Fruit fly (Drosophila melanogaster): ENCODE data around the gene CG6168.

The CG6168 gene

DNA sequence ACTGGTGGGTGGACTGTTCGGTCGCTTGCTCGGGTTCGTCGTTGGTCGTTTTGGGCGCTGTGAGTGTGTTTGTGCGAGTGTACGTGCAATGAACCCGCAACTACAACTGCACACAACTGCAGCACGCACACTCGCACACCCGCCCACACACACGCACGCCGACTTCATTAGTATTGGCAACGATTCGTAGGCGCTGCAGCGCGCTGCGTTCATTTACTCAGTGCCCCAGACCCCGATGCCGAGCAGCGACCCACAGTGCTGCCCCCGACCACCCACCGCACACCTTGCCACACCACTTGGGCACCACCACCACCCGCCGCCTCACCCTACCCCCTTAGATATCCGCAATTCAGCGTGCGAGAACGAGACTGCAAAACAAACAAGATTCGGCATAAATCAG, 44.9 kb upstream of the CG6168 start (continued):
- peak; percentile 43 for TF ChIP-seq net (GFP tag; optimal IDR thresholded peaks at IDR 0.05)
- TF ChIP-seq Smox (GFP tag; optimal IDR thresholded peaks at IDR 0.05): no peak
- TF ChIP-seq CG31627 (GFP tag; optimal IDR thresholded peaks at IDR 0.05): no peak
- TF ChIP-seq CG34406 (GFP tag; optimal IDR thresholded peaks at IDR 0.05): no peak
- no peak for TF ChIP-seq cyc (GFP tag; optimal IDR thresholded peaks at IDR 0.05)
- no peak for TF ChIP-seq Sox14 (GFP tag; optimal IDR thresholded peaks at IDR 0.05)
- TF ChIP-seq ss (GFP tag; optimal IDR thresholded peaks at IDR 0.05): peak; percentile 67 to 82

DNA sequence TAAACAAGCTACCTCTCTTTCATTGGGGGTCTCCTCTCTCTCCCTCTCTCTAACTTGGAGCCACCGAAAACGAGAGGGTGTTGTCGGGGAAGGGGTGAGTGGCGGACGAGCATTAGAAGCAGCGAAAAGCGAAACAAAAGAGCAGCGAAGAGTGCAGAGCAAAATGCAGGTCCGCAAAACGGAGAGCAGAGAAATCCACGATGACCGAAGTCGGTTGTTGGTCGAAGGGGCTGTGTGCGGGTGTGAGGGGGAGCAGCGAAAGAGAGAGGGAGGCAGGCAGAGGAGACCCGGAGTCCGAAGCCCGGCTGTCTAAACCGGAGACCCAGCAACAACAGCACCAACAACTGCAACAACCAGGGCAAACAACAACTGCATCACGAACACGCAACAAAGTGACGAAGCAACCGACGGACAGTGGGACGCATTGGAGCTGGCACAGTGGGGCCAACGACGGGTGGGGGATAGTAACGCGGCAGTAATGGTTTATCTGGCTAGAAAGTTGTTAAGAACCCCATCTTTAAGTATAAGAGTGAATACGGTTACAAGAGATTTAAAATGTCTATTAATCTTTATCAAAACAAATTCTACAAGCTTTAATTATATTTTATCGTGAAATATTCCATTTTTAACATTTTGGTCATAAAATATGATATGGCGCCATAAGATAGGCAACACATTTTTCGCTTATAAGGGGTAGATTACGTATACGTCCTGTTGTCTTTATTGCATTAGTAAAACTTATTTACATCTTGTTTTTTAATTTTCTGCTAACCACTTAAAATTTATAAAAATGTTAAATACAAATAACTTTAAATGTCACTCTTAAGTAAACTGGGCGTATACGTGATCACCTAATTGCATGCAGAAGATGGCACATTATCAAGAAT, 44.2 kb upstream of the CG6168 start:
- TF ChIP-seq CG15336 (GFP tag; IDR thresholded peaks at IDR 0.05) (peak; percentile 48), acj6 (GFP tag; optimal IDR thresholded peaks at IDR 0.05) (peak; percentile 56), dac (GFP tag; optimal IDR thresholded peaks at IDR 0.05) (peak; percentile 9), fd85E (GFP tag; optimal IDR thresholded peaks at IDR 0.05) (no peak), Sox102F (GFP tag; optimal IDR thresholded peaks at IDR 0.05) (no peak), fd59A (GFP tag; optimal IDR thresholded peaks at IDR 0.05) (peak; percentile 35), Smox (GFP tag; optimal IDR thresholded peaks at IDR 0.05) (peak; percentile 62), CG8119 (GFP tag; IDR thresholded peaks at IDR 0.05) (no peak; the same call in 1 of the 3 replicates), Lpt (GFP tag; optimal IDR thresholded peaks at IDR 0.05) (peak; percentile 2), CG9139 (GFP tag; optimal IDR thresholded peaks at IDR 0.05) (no peak), Eip78C (GFP tag) (peak; percentile 62), CG11902 (GFP tag; optimal IDR thresholded peaks at IDR 0.05) (peak; percentile 62), CG3919 (GFP tag; optimal IDR thresholded peaks at IDR 0.05) (peak; percentile 61), CG10669 (GFP tag; optimal IDR thresholded peaks at IDR 0.05) (peak; percentile 6), CG6808 (GFP tag; optimal IDR thresholded peaks at IDR 0.05) (peak; percentile 10), CG11294 (GFP tag; IDR thresholded peaks at IDR 0.05) (no peak; the same call in 1 of the 2 replicates), salr (GFP tag; optimal IDR thresholded peaks at IDR 0.05) (peak in 1 of 2 experiments; percentile 47), CG8319 (GFP tag; optimal IDR thresholded peaks at IDR 0.05) (no peak), Hr38 (GFP tag; optimal IDR thresholded peaks at IDR 0.05) (no peak), CG11762 (GFP tag; optimal IDR thresholded peaks at IDR 0.05; ENCODE audit: insufficient read depth) (peak; percentile 20), topi (GFP tag; optimal IDR thresholded peaks at IDR 0.05) (peak; percentile 38), Gug (GFP tag; IDR thresholded peaks at IDR 0.05) (peak; percentile 11; the same call in 1 of the 2 replicates), lz (GFP tag; optimal IDR thresholded peaks at IDR 0.05) (peak; percentile 48), dsx (GFP tag; optimal IDR thresholded peaks at IDR 0.05; ENCODE audit: poor library complexity, severe bottlenecking) (peak; percentile 87), CG10631 (GFP tag; optimal IDR thresholded peaks at IDR 0.05) (peak; percentile 61), Sox15 (GFP tag; optimal IDR thresholded peaks at IDR 0.05) (peak; percentile 55), svp (GFP tag) (peak; percentile 81), CG6792 (GFP tag; optimal IDR thresholded peaks at IDR 0.05) (peak; percentile 24), Ets21C (GFP tag; optimal IDR thresholded peaks at IDR 0.05) (peak; percentile 49), CG8632 (GFP tag; optimal IDR thresholded peaks at IDR 0.05) (no peak), Eip93F (GFP tag; optimal IDR thresholded peaks at IDR 0.05) (no peak), CG1621 (tag; optimal IDR thresholded peaks at IDR 0.05) (peak; percentile 97), CG3032 (tag; optimal IDR thresholded peaks at IDR 0.05) (peak; percentile 57), CG6163 (GFP tag; IDR thresholded peaks at IDR 0.05) (peak; percentile 85), spab (GFP tag; optimal IDR thresholded peaks at IDR 0.05) (no peak), Hr39 (GFP tag; optimal IDR thresholded peaks at IDR 0.05) (peak; percentile 76), Eip75B (GFP tag; optimal IDR thresholded peaks at IDR 0.05) (no peak), Sox14 (GFP tag; optimal IDR thresholded peaks at IDR 0.05) (peak; percentile 21), CG34406 (GFP tag; optimal IDR thresholded peaks at IDR 0.05) (peak; percentile 10), net (GFP tag; optimal IDR thresholded peaks at IDR 0.05) (no peak), eg (GFP tag; IDR thresholded peaks at IDR 0.05) (peak; percentile 72), CG31627 (GFP tag; optimal IDR thresholded peaks at IDR 0.05) (peak; percentile 76), Blimp-1 (GFP tag; optimal IDR thresholded peaks at IDR 0.05) (no peak), esn (GFP tag; optimal IDR thresholded peaks at IDR 0.05) (peak; percentile 55), CG4318 (GFP tag; optimal IDR thresholded peaks at IDR 0.05) (peak; percentile 63)
